Worm (Caenorhabditis elegans) whole organism, late embryonic: ENCODE results near the gene nhr-63.

Experiments used
- C38D4.7 ChIP-seq: fragments of 200-800 bp; sonication (Bioruptor generic); optimal IDR thresholded peaks from 2 replicates; lab custom pipeline; 2018; ENCODE audit warnings: mild to moderate bottlenecking, missing genetic modification characterization, moderate library complexity, missing compliant biosample characterization
- F13H6.1 ChIP-seq: sonication (generic microtip); optimal IDR thresholded peaks from 2 replicates; lab custom pipeline; 2016; ENCODE audit warnings: missing genetic modification characterization, missing compliant biosample characterization
- K02D7.2 ChIP-seq: sonication (generic microtip); optimal IDR thresholded peaks from 2 replicates; lab custom pipeline; 2017; ENCODE audit warnings: mild to moderate bottlenecking, missing genetic modification characterization, missing compliant biosample characterization
- K09A11.1 ChIP-seq: sonication (generic microtip); optimal IDR thresholded peaks from 2 replicates; lab custom pipeline; 2017; ENCODE audit warnings: antibody characterized with exemption, mild to moderate bottlenecking, missing genetic modification characterization, missing compliant biosample characterization; ENCODE audit not compliant: insufficient read depth
- Y22D7AL.16 ChIP-seq: sonication (generic microtip); optimal IDR thresholded peaks from 2 replicates; lab custom pipeline; 2016; ENCODE audit warnings: missing genetic modification characterization, missing compliant biosample characterization
- ama-1 ChIP-seq: fragments of 150-350 bp; optimal IDR thresholded peaks from 2 replicates; lab custom pipeline; 2014
- ceh-14 ChIP-seq: sonication (generic microtip); optimal IDR thresholded peaks from 2 replicates; lab custom pipeline; 2016; ENCODE audit warnings: missing genotype, missing genetic modification characterization, missing compliant biosample characterization
- ceh-2 ChIP-seq: sonication (generic microtip); optimal IDR thresholded peaks from 2 replicates; lab custom pipeline; 2016; ENCODE audit warnings: missing genotype, missing genetic modification characterization, missing compliant biosample characterization
- ceh-30 ChIP-seq: fragments of 150-350 bp; optimal IDR thresholded peaks from 2 replicates; lab custom pipeline; 2014; ENCODE audit warnings: missing biosample characterization, missing genetic modification characterization
- ceh-31 ChIP-seq: sonication (generic microtip); optimal IDR thresholded peaks from 2 replicates; lab custom pipeline; 2016; ENCODE audit warnings: missing genetic modification characterization, missing compliant biosample characterization
- ceh-34 ChIP-seq: sonication (generic microtip); optimal IDR thresholded peaks from 2 replicates; lab custom pipeline; 2016; ENCODE audit warnings: mild to moderate bottlenecking, missing genetic modification characterization, missing compliant biosample characterization
- ceh-6 ChIP-seq: fragments of 200-800 bp; sonication (Bioruptor generic); optimal IDR thresholded peaks from 2 replicates; lab custom pipeline; 2018; ENCODE audit warnings: mild to moderate bottlenecking, missing genetic modification characterization, missing compliant biosample characterization
- ceh-9 ChIP-seq: sonication (generic microtip); optimal IDR thresholded peaks from 2 replicates; lab custom pipeline; 2016; ENCODE audit warnings: mild to moderate bottlenecking, missing genetic modification characterization, inconsistent platforms, missing compliant biosample characterization
- dve-1 ChIP-seq: sonication (generic microtip); optimal IDR thresholded peaks from 2 replicates; lab custom pipeline; 2017; ENCODE audit warnings: antibody characterized with exemption, mild to moderate bottlenecking, missing genetic modification characterization, missing compliant biosample characterization
- elt-2 ChIP-seq: sonication (generic microtip); optimal IDR thresholded peaks from 2 replicates; lab custom pipeline; 2016; ENCODE audit warnings: missing genetic modification reagents, missing genetic modification characterization, missing compliant biosample characterization
- elt-4 ChIP-seq: sonication (generic microtip); optimal IDR thresholded peaks from 2 replicates; lab custom pipeline; 2016; ENCODE audit warnings: missing genetic modification characterization, missing compliant biosample characterization
- ets-4 ChIP-seq: sonication (generic microtip); optimal IDR thresholded peaks from 2 replicates; lab custom pipeline; 2016; ENCODE audit warnings: missing genetic modification characterization, missing compliant biosample characterization
- eyg-1 ChIP-seq: sonication (generic microtip); optimal IDR thresholded peaks from 2 replicates; lab custom pipeline; 2016; ENCODE audit warnings: missing genotype, missing genetic modification characterization, missing compliant biosample characterization
- fax-1 ChIP-seq: sonication (generic microtip); optimal IDR thresholded peaks from 2 replicates; lab custom pipeline; 2016; ENCODE audit warnings: missing genotype, missing genetic modification characterization, missing compliant biosample characterization
- hlh-13 ChIP-seq: fragments of 200-800 bp; sonication (Bioruptor generic); optimal IDR thresholded peaks from 2 replicates; lab custom pipeline; 2018; ENCODE audit warnings: mild to moderate bottlenecking, missing genetic modification characterization, missing compliant biosample characterization
- hlh-15 ChIP-seq: sonication (generic microtip); optimal IDR thresholded peaks from 2 replicates; lab custom pipeline; 2016; ENCODE audit warnings: missing genetic modification characterization, missing compliant biosample characterization
- hlh-30 ChIP-seq: sonication (generic microtip); optimal IDR thresholded peaks from 2 replicates; lab custom pipeline; 2017; ENCODE audit warnings: antibody characterized with exemption, missing genetic modification characterization, missing compliant biosample characterization; ENCODE audit not compliant: insufficient read depth
- hlh-6 ChIP-seq: sonication (generic microtip); optimal IDR thresholded peaks from 2 replicates; lab custom pipeline; 2016; ENCODE audit warnings: missing genotype, missing genetic modification characterization, missing compliant biosample characterization
- hlh-8 ChIP-seq: sonication (generic microtip); optimal IDR thresholded peaks from 2 replicates; lab custom pipeline; 2016; ENCODE audit warnings: missing genotype, missing genetic modification characterization, missing compliant biosample characterization
- madf-2 ChIP-seq: sonication (generic microtip); optimal IDR thresholded peaks from 2 replicates; lab custom pipeline; 2017; ENCODE audit warnings: missing genetic modification characterization, missing compliant biosample characterization
- nfya-1 ChIP-seq: sonication (generic microtip); optimal IDR thresholded peaks from 2 replicates; lab custom pipeline; 2017; ENCODE audit warnings: missing genetic modification characterization, mild to moderate bottlenecking, missing compliant biosample characterization, antibody characterized with exemption, moderate library complexity
- npax-4 ChIP-seq: sonication (generic microtip); optimal IDR thresholded peaks from 2 replicates; lab custom pipeline; 2016; ENCODE audit warnings: missing genetic modification characterization, missing compliant biosample characterization
- pha-2 ChIP-seq: sonication (generic microtip); optimal IDR thresholded peaks from 2 replicates; lab custom pipeline; 2017; ENCODE audit warnings: mild to moderate bottlenecking, missing genetic modification characterization, missing compliant biosample characterization
- pha-4 ChIP-seq: fragments of 150-350 bp; optimal IDR thresholded peaks from 2 replicates; lab custom pipeline; 2018; ENCODE audit warnings: missing biosample characterization, missing genetic modification reagents, missing genetic modification characterization
- pqm-1 ChIP-seq: sonication (generic microtip); optimal IDR thresholded peaks from 2 replicates; lab custom pipeline; 2016; ENCODE audit warnings: missing genetic modification characterization, missing compliant biosample characterization
- pros-1 ChIP-seq: fragments of 150-350 bp; optimal IDR thresholded peaks from 2 replicates; lab custom pipeline; 2014; ENCODE audit warnings: missing biosample characterization, missing genetic modification reagents, missing genetic modification characterization
- rnt-1 ChIP-seq: sonication (generic microtip); optimal IDR thresholded peaks from 2 replicates; lab custom pipeline; 2016; ENCODE audit warnings: missing genetic modification characterization, missing compliant biosample characterization
- sox-4 ChIP-seq: sonication (generic microtip); optimal IDR thresholded peaks from 2 replicates; lab custom pipeline; 2017; ENCODE audit warnings: mild to moderate bottlenecking, missing genetic modification characterization, inconsistent platforms, missing compliant biosample characterization
- tbx-2 ChIP-seq: sonication (generic microtip); optimal IDR thresholded peaks from 2 replicates; lab custom pipeline; 2016; ENCODE audit warnings: missing genetic modification characterization, missing compliant biosample characterization
- ttx-3 ChIP-seq: sonication (generic microtip); optimal IDR thresholded peaks from 2 replicates; lab custom pipeline; 2016; ENCODE audit warnings: missing genetic modification reagents, missing genetic modification characterization, missing compliant biosample characterization
- unc-3 ChIP-seq, 2 experiments: fragments of 200-800 bp in 1 of 2; sonication (Bioruptor generic) in 1 of 2; sonication (generic microtip) in 1 of 2; conservative IDR thresholded peaks in 1 of 2; optimal IDR thresholded peaks in 1 of 2; 2 replicates each; pipeline versions ENCODE4 v1.3.6 to Lab custom; 2016 to 2022; ENCODE audit warnings: missing compliant biosample characterization in 2 of 2, missing genetic modification characterization in 2 of 2, missing genetic modification reagents in 1 of 2
- unc-42 ChIP-seq: sonication (generic microtip); optimal IDR thresholded peaks from 2 replicates; lab custom pipeline; 2016; ENCODE audit warnings: missing genotype, missing genetic modification characterization, missing compliant biosample characterization
- unc-55 ChIP-seq: sonication (generic microtip); optimal IDR thresholded peaks from 2 replicates; lab custom pipeline; 2017; ENCODE audit warnings: missing biosample characterization, missing genetic modification reagents, missing genetic modification characterization

nhr-63 gene

ce11 chrV:16045837-16046236, 43.4 kb downstream of the nhr-63 start, which contains the start of gene T10C6.15:
Gene T10C6.15, minus strand, starts transcription at chrV:16045940.
- TF ChIP-seq sox-4 (tag; lab: Kevin White, UChicago): no peak
- TF ChIP-seq unc-55 (GFP tag; lab: Kevin White, UChicago): no peak
- no peak for TF ChIP-seq pros-1
- peak; percentile 75 for TF ChIP-seq elt-2
- TF ChIP-seq hlh-15 (tag; lab: Kevin White, UChicago): no peak
- TF ChIP-seq Y22D7AL.16 (tag; lab: Kevin White, UChicago): no peak
- TF ChIP-seq K02D7.2 (tag; lab: Kevin White, UChicago): no peak
- TF ChIP-seq ets-4 (tag; lab: Kevin White, UChicago): no peak
- TF ChIP-seq npax-4 (tag; lab: Kevin White, UChicago): no peak
- TF ChIP-seq hlh-30: no peak
- peak; percentile 0 for TF ChIP-seq pqm-1 (tag; lab: Kevin White, UChicago)
- TF ChIP-seq madf-2 (tag; lab: Kevin White, UChicago): no peak
- no peak for TF ChIP-seq tbx-2
- no peak for TF ChIP-seq hlh-13 (GFP tag; lab: Kevin White, UChicago)

ce11 chrV:16046573-16046972, 44.2 kb downstream of the nhr-63 start, which contains the start of gene ZK285.2:
Gene ZK285.2, plus strand, starts transcription at chrV:16046873.
- no peak for TF ChIP-seq elt-4 (tag; lab: Kevin White, UChicago)
- TF ChIP-seq ttx-3 (tag; lab: Kevin White, UChicago): no peak
- TF ChIP-seq F13H6.1: no peak
- no peak for TF ChIP-seq pha-4 (tag; lab: Kevin White, UChicago)
- no peak for TF ChIP-seq nfya-1
- no peak for TF ChIP-seq ceh-30 (tag; lab: Kevin White, UChicago)
- TF ChIP-seq ceh-31 (tag; lab: Kevin White, UChicago): no peak
- TF ChIP-seq ama-1 (lab: Kevin White, UChicago): no peak
- TF ChIP-seq unc-42: no peak
- no peak for TF ChIP-seq ceh-2
- TF ChIP-seq ceh-6 (GFP tag; lab: Kevin White, UChicago): no peak
- TF ChIP-seq sox-4 (tag; lab: Kevin White, UChicago): no peak
- no peak for TF ChIP-seq ceh-14
- no peak for TF ChIP-seq fax-1 (tag; lab: Kevin White, UChicago)
- no peak for TF ChIP-seq K09A11.1 (tag; lab: Kevin White, UChicago)
- no peak for TF ChIP-seq hlh-15 (tag; lab: Kevin White, UChicago)

- no peak for TF ChIP-seq ceh-14
These were observed 44.7 kb downstream of the nhr-63 start for ce11 chrV:16047052-16047451.

- TF ChIP-seq eyg-1 (tag; lab: Kevin White, UChicago): no peak
- no peak for TF ChIP-seq C38D4.7 (GFP tag; lab: Kevin White, UChicago)
- TF ChIP-seq, all 69 proteins: peak for 0
These were observed 45.1 kb downstream of the nhr-63 start, which contains the start of gene str-198 for ce11 chrV:16047508-16047907. Gene str-198, plus strand, starts transcription at chrV:16047808.

ce11 chrV:16049177-16049576, 46.8 kb downstream of the nhr-63 start, which contains the start of gene best-12:
Gene best-12, plus strand, starts transcription at chrV:16049477.
- TF ChIP-seq ceh-2: no peak
- no peak for TF ChIP-seq ceh-14
- TF ChIP-seq unc-3 (GFP tag; conservative IDR thresholded peaks at IDR 0.05; lab: Robert Waterston, UW): no peak
- TF ChIP-seq unc-3 (tag; optimal IDR thresholded peaks at IDR 0.05; lab: Kevin White, UChicago): no peak
- TF ChIP-seq ets-4 (tag; lab: Kevin White, UChicago): no peak
- no peak for TF ChIP-seq ttx-3 (tag; lab: Kevin White, UChicago)
- no peak for TF ChIP-seq ceh-9 (tag; lab: Kevin White, UChicago)
- TF ChIP-seq C38D4.7 (GFP tag; lab: Kevin White, UChicago): no peak
- TF ChIP-seq hlh-8 (tag; lab: Kevin White, UChicago): no peak
- TF ChIP-seq hlh-6 (tag; lab: Kevin White, UChicago): no peak
- TF ChIP-seq dve-1 (tag; lab: Kevin White, UChicago): no peak
- no peak for TF ChIP-seq F13H6.1
- TF ChIP-seq K02D7.2 (tag; lab: Kevin White, UChicago): no peak
- TF ChIP-seq hlh-30: no peak
- no peak for TF ChIP-seq pha-2 (tag; lab: Kevin White, UChicago)
- TF ChIP-seq ceh-34: no peak
- TF ChIP-seq ceh-6 (GFP tag; lab: Kevin White, UChicago): no peak
- no peak for TF ChIP-seq ceh-31 (tag; lab: Kevin White, UChicago)
- no peak for TF ChIP-seq rnt-1 (tag; lab: Kevin White, UChicago)
